Fruit fly (Drosophila melanogaster): ENCODE measurements around the gene CG17075.
A peak's percentile ranks its signal among the peaks of the same experiment; 100 is the strongest.

Gene CG17075

dm6 chr2L:307129-307528, 39.8 kb upstream of the CG17075 start (continued):
- TF ChIP-seq hb (GFP tag; IDR thresholded peaks at IDR 0.05; ENCODE audit: partially characterized antibody) (0 out of 3 replicates have a peak, but pooled peaks have one; percentile 42), cwo (GFP tag; optimal IDR thresholded peaks at IDR 0.05) (peak; percentile 19), H15 (GFP tag; IDR thresholded peaks at IDR 0.05) (no peak), CG9817 (tag; optimal IDR thresholded peaks at IDR 0.05) (no peak), bsh (GFP tag; optimal IDR thresholded peaks at IDR 0.05) (no peak), CG12769 (tag; optimal IDR thresholded peaks at IDR 0.05) (peak; percentile 27), NC2β (GFP tag; optimal IDR thresholded peaks at IDR 0.05) (no peak)

dm6 chr2L:306188-306927, 39.1 kb upstream of the CG17075 start:
- TF ChIP-seq sisA (GFP tag; IDR thresholded peaks at IDR 0.05) (no peak), zfh1 (GFP tag; IDR thresholded peaks at IDR 0.05) (no peak), CG12769 (tag; optimal IDR thresholded peaks at IDR 0.05) (peak; percentile 55), GATAe (GFP tag; conservative IDR thresholded peaks at IDR 0.05) (no peak), Rfx (GFP tag; IDR thresholded peaks at IDR 0.05) (no peak), usp (GFP tag; optimal IDR thresholded peaks at IDR 0.05) (no peak), hb (GFP tag; IDR thresholded peaks at IDR 0.05; ENCODE audit: partially characterized antibody) (no peak), CG7556 (GFP tag; optimal IDR thresholded peaks at IDR 0.05) (no peak), crp (GFP tag; optimal IDR thresholded peaks at IDR 0.05) (no peak), pb (GFP tag; optimal IDR thresholded peaks at IDR 0.05) (no peak), NC2β (GFP tag; optimal IDR thresholded peaks at IDR 0.05) (no peak), CG4854 (GFP tag; optimal IDR thresholded peaks at IDR 0.05) (no peak), hth (optimal IDR thresholded peaks at IDR 0.05) (no peak), lab (GFP tag; optimal IDR thresholded peaks at IDR 0.05) (no peak), CG17802 (tag; optimal IDR thresholded peaks at IDR 0.05) (no peak), CG14860 (GFP tag; IDR thresholded peaks at IDR 0.05; ENCODE audit: partially characterized antibody) (no peak), fd3F (GFP tag; optimal IDR thresholded peaks at IDR 0.05) (no peak), BtbVII (GFP tag; optimal IDR thresholded peaks at IDR 0.05) (peak; percentile 23), CG17359 (tag; optimal IDR thresholded peaks at IDR 0.05) (no peak), nom (GFP tag; optimal IDR thresholded peaks at IDR 0.05) (no peak), ssp (GFP tag; IDR thresholded peaks at IDR 0.05) (no peak), Hr51 (GFP tag; optimal IDR thresholded peaks at IDR 0.05) (no peak), ase (GFP tag; IDR thresholded peaks at IDR 0.05) (no peak), Med (GFP tag) (no peak), tup (GFP tag; optimal IDR thresholded peaks at IDR 0.05) (no peak), pnt (GFP tag; optimal IDR thresholded peaks at IDR 0.05) (no peak), slbo (GFP tag; IDR thresholded peaks at IDR 0.05) (peak; percentile 23), CG7745 (tag; optimal IDR thresholded peaks at IDR 0.05) (no peak), HLH4C (GFP tag; IDR thresholded peaks at IDR 0.05; ENCODE audit: partially characterized antibody) (no peak), MESR4 (GFP tag; optimal IDR thresholded peaks at IDR 0.05) (no peak), ci (GFP tag; IDR thresholded peaks at IDR 0.05) (peak; percentile 44; the same call in 2 of the 3 replicates), HmgD (GFP tag; optimal IDR thresholded peaks at IDR 0.05) (no peak), Abd-B (GFP tag; optimal IDR thresholded peaks at IDR 0.05) (no peak), Nf-YA (GFP tag; IDR thresholded peaks at IDR 0.05) (no peak), CG18262 (tag; optimal IDR thresholded peaks at IDR 0.05) (no peak), CG32532 (GFP tag; IDR thresholded peaks at IDR 0.05) (peak; percentile 14; the same call in 1 of the 2 replicates), CG15479 (GFP tag; optimal IDR thresholded peaks at IDR 0.05) (no peak), CG11695 (GFP tag; IDR thresholded peaks at IDR 0.05) (no peak), Sry-δ (GFP tag; optimal IDR thresholded peaks at IDR 0.05) (no peak), dimm (GFP tag; IDR thresholded peaks at IDR 0.05) (no peak), CG3065 (GFP tag; optimal IDR thresholded peaks at IDR 0.05) (no peak), gsb (GFP tag; IDR thresholded peaks at IDR 0.05) (no peak), Xbp1 (GFP tag; optimal IDR thresholded peaks at IDR 0.05) (no peak)
